Fruit fly (Drosophila melanogaster) whole organism, prepupa: ENCODE measurements around the gene CheB38c.

Source experiments
- CG6854 ChIP-seq: fragments of 200-800 bp; sonication (Bioruptor generic); optimal IDR thresholded peaks from 2 replicates; lab custom pipeline; 2017; ENCODE audit warnings: missing biosample characterization, mild to moderate bottlenecking, missing genetic modification characterization
- Lpt ChIP-seq: fragments of 200-800 bp; sonication (Bioruptor generic); optimal IDR thresholded peaks from 3 replicates; lab custom pipeline; 2016; ENCODE audit warnings: missing biosample characterization, missing genetic modification characterization
- eg ChIP-seq: fragments of 200-800 bp; sonication (Bioruptor generic); IDR thresholded peaks from 3 replicates; pipeline ENCODE4 v1.3.6; 2022; ENCODE audit warnings: missing biosample characterization, missing genetic modification characterization
- esn ChIP-seq: fragments of 200-800 bp; sonication (Bioruptor generic); optimal IDR thresholded peaks from 2 replicates; lab custom pipeline; 2016; ENCODE audit warnings: missing biosample characterization, mild to moderate bottlenecking, missing genetic modification characterization, moderate library complexity
- fkh ChIP-seq: fragments of 200-800 bp; sonication (Bioruptor generic); optimal IDR thresholded peaks from 3 replicates; lab custom pipeline; 2017; ENCODE audit warnings: missing biosample characterization, mild to moderate bottlenecking, missing genetic modification characterization, moderate library complexity

DNA sequence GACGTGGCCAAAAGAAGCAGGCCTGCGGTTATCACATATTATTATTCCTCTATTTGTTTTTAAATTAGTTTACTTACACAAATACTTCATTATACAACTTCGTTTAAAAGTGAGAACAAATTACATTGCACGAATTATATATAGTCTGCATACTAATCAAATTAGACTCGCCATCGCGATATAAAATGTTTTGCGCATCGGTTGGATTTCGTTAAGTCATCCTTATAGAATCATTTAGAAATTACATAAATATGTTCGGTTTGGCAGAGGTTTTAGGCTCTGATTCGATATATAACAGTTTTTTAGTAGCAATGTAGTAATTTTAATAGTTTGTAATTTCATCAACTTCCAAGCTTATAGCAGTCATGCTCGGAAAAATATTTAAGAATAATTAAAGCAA, 17.2 kb upstream of the CheB38c start, which contains the start of gene Spn38F:
- TF ChIP-seq eg (GFP tag; lab: Robert Waterston, UW) = no peak
- no peak for TF ChIP-seq esn (GFP tag; lab: Kevin White, UChicago)
- no peak for TF ChIP-seq Lpt (GFP tag; lab: Kevin White, UChicago)
- no peak for TF ChIP-seq CG6854 (GFP tag; lab: Kevin White, UChicago)
- TF ChIP-seq fkh (GFP tag; lab: Kevin White, UChicago) = no peak
